In the genomic region with DNA sequence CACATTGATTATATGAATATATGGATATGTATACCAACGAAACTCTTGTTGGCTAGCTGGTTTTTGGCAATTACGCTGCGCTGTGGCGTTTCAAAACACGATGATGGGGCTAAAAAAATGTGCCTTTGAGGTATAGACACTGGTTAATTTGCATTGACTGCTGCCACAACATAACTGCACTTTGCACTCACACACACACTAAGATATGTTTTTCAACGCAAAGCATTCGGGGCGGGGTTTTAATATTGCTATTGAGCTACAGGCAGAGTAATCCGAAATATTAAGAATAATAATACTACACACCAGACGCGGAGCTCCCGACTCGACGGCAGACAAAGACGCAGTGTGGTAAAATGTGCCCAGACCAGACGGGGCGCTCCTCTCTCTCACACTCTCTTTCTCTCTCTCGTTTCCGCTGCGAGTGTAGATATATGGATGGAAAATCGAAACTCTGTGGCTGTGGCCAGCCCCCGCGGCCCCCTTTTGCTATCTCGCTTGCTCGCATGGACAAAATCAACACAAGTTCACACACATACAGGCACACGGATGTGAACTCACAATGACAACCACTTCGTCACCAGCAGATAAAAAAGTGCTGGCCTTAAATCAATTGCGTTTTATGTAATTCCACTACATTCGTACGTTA, we compare ENCODE assay signal across 7 fruit fly cellular contexts.
TF ChIP-seq lines count a peak whose summit lies in the region.

No protein-coding gene starts in this region.

- TF ChIP-seq CTCF in whole organism, embryonic (GFP tag; optimal IDR thresholded peaks at IDR 0.05; lab: Kevin White, UChicago), result peak; percentile 13

TF ChIP-seq in Kc167, 6 proteins besides CTCF, POLR2A, EP300 and RAD21:
- TF ChIP-seq psq (optimal IDR thresholded peaks at IDR 0.05; lab: Kevin White, UChicago) (no peak), ttk (optimal IDR thresholded peaks at IDR 0.05; lab: Kevin White, UChicago) (no peak), insv (optimal IDR thresholded peaks at IDR 0.05; lab: Kevin White, UChicago) (peak; percentile 82), h (optimal IDR thresholded peaks at IDR 0.05; lab: Kevin White, UChicago) (no peak)
TF ChIP-seq in Kc167: peak in this region for 1.

TF ChIP-seq in whole organism, 6 proteins besides CTCF, POLR2A, EP300 and RAD21:
- no peak for TF ChIP-seq CG8478 (optimal IDR thresholded peaks at IDR 0.05; lab: Kevin White, UChicago)
- peak; percentile 93 for TF ChIP-seq Dll (optimal IDR thresholded peaks at IDR 0.05; lab: Kevin White, UChicago)

TF ChIP-seq in whole organism, adult, 20 proteins besides CTCF, POLR2A, EP300 and RAD21 (continues in another document):
- TF ChIP-seq CG14711 (tag; optimal IDR thresholded peaks at IDR 0.05; lab: Kevin White, UChicago), result peak; percentile 52
- TF ChIP-seq bab1 (GFP tag; optimal IDR thresholded peaks at IDR 0.05; lab: Kevin White, UChicago), result peak; percentile 20
- peak; percentile 63 for TF ChIP-seq CG7101 (tag; optimal IDR thresholded peaks at IDR 0.05; lab: Kevin White, UChicago)
- peak; percentile 47 for TF ChIP-seq ovo (GFP tag; optimal IDR thresholded peaks at IDR 0.05; lab: Kevin White, UChicago)
- peak; percentile 57 for TF ChIP-seq CG11617 (GFP tag; optimal IDR thresholded peaks at IDR 0.05; lab: Kevin White, UChicago)
- TF ChIP-seq tj (GFP tag; optimal IDR thresholded peaks at IDR 0.05; lab: Kevin White, UChicago), result peak; percentile 78
- TF ChIP-seq CG7045 (GFP tag; optimal IDR thresholded peaks at IDR 0.05; lab: Kevin White, UChicago), result peak; percentile 51
- peak; percentile 6 for TF ChIP-seq CG1620 (GFP tag; optimal IDR thresholded peaks at IDR 0.05; lab: Kevin White, UChicago)
- TF ChIP-seq Crg-1 (GFP tag; optimal IDR thresholded peaks at IDR 0.05; lab: Kevin White, UChicago), result peak; percentile 68
- peak; percentile 23 for TF ChIP-seq Clk (GFP tag; optimal IDR thresholded peaks at IDR 0.05; lab: Kevin White, UChicago)
- TF ChIP-seq cic (GFP tag; optimal IDR thresholded peaks at IDR 0.05; lab: Kevin White, UChicago), result peak; percentile 89
- peak in 1 of 2 experiments; percentile 80 for TF ChIP-seq cnc (optimal IDR thresholded peaks at IDR 0.05; lab: Kevin White, UChicago)
- peak; percentile 83 for TF ChIP-seq CG12768 (GFP tag; optimal IDR thresholded peaks at IDR 0.05; lab: Kevin White, UChicago)
- peak; percentile 43 for TF ChIP-seq CG33017 (tag; optimal IDR thresholded peaks at IDR 0.05; lab: Kevin White, UChicago)
- peak; percentile 56 for TF ChIP-seq pad (GFP tag; optimal IDR thresholded peaks at IDR 0.05; lab: Kevin White, UChicago)

TF ChIP-seq in whole organism, embryonic, 481 proteins besides CTCF, POLR2A, EP300 and RAD21 (continues in another document):
- TF ChIP-seq sob (GFP tag; IDR thresholded peaks at IDR 0.05; lab: Robert Waterston, UW), result no peak
- no peak for TF ChIP-seq stwl (tag; optimal IDR thresholded peaks at IDR 0.05; lab: Kevin White, UChicago)
- TF ChIP-seq lmd (GFP tag; IDR thresholded peaks at IDR 0.05; lab: Robert Waterston, UW), result no peak
- TF ChIP-seq shn (GFP tag; optimal IDR thresholded peaks at IDR 0.05; lab: Kevin White, UChicago), result peak; percentile 37
- TF ChIP-seq amos (GFP tag; IDR thresholded peaks at IDR 0.05; lab: Robert Waterston, UW; ENCODE audit: partially characterized antibody), result no peak
- TF ChIP-seq CG31365 (tag; optimal IDR thresholded peaks at IDR 0.05; lab: Kevin White, UChicago), result peak; percentile 63
- TF ChIP-seq Dfd (GFP tag; optimal IDR thresholded peaks at IDR 0.05; lab: Kevin White, UChicago), result no peak
- TF ChIP-seq CG11723 (GFP tag; optimal IDR thresholded peaks at IDR 0.05; lab: Kevin White, UChicago), result peak; percentile 32
- peak; percentile 95 for TF ChIP-seq HLHmδ (GFP tag; optimal IDR thresholded peaks at IDR 0.05; lab: Kevin White, UChicago)
- TF ChIP-seq maf-S (GFP tag; optimal IDR thresholded peaks at IDR 0.05; lab: Kevin White, UChicago), result peak; percentile 37
- TF ChIP-seq CG4282 (GFP tag; optimal IDR thresholded peaks at IDR 0.05; lab: Kevin White, UChicago), result peak; percentile 18
- TF ChIP-seq Aef1 (GFP tag; IDR thresholded peaks at IDR 0.05; lab: Robert Waterston, UW), result no peak
- TF ChIP-seq ERR (GFP tag; optimal IDR thresholded peaks at IDR 0.05; lab: Kevin White, UChicago), result peak; percentile 69
- no peak for TF ChIP-seq Elba2 (GFP tag; optimal IDR thresholded peaks at IDR 0.05; lab: Kevin White, UChicago)
- TF ChIP-seq Fer1 (GFP tag; optimal IDR thresholded peaks at IDR 0.05; lab: Kevin White, UChicago), result peak; percentile 82
- no peak for TF ChIP-seq CG14014 (GFP tag; IDR thresholded peaks at IDR 0.05; lab: Robert Waterston, UW)

TF ChIP-seq in whole organism, prepupa, 60 proteins besides CTCF, POLR2A, EP300 and RAD21 (continues in another document):
- peak; percentile 88 for TF ChIP-seq CG6854 (GFP tag; optimal IDR thresholded peaks at IDR 0.05; lab: Kevin White, UChicago)
- TF ChIP-seq CG11294 (GFP tag; IDR thresholded peaks at IDR 0.05; lab: Robert Waterston, UW), result no peak
- no peak for TF ChIP-seq Eip93F (GFP tag; optimal IDR thresholded peaks at IDR 0.05; lab: Kevin White, UChicago)
- peak; percentile 70 for TF ChIP-seq CG9139 (GFP tag; optimal IDR thresholded peaks at IDR 0.05; lab: Kevin White, UChicago)
- peak; percentile 45 for TF ChIP-seq Sox102F (GFP tag; optimal IDR thresholded peaks at IDR 0.05; lab: Kevin White, UChicago)
- TF ChIP-seq CG1621 (tag; optimal IDR thresholded peaks at IDR 0.05; lab: Kevin White, UChicago), result peak; percentile 63
- TF ChIP-seq CG6792 (GFP tag; optimal IDR thresholded peaks at IDR 0.05; lab: Kevin White, UChicago), result peak; percentile 6
- peak; percentile 36 for TF ChIP-seq Met (GFP tag; optimal IDR thresholded peaks at IDR 0.05; lab: Kevin White, UChicago)
- no peak for TF ChIP-seq Lpt (GFP tag; optimal IDR thresholded peaks at IDR 0.05; lab: Kevin White, UChicago)
- TF ChIP-seq CG8119 (GFP tag; IDR thresholded peaks at IDR 0.05; lab: Robert Waterston, UW), result no peak
- peak; percentile 18 for TF ChIP-seq acj6 (GFP tag; optimal IDR thresholded peaks at IDR 0.05; lab: Kevin White, UChicago)
- TF ChIP-seq vri (GFP tag; optimal IDR thresholded peaks at IDR 0.05; lab: Kevin White, UChicago), result peak; percentile 87
- no peak for TF ChIP-seq eg (GFP tag; IDR thresholded peaks at IDR 0.05; lab: Robert Waterston, UW)
- TF ChIP-seq Eip75B (GFP tag; optimal IDR thresholded peaks at IDR 0.05; lab: Kevin White, UChicago), result peak; percentile 34
- TF ChIP-seq Ets96B (tag; optimal IDR thresholded peaks at IDR 0.05; lab: Kevin White, UChicago), result no peak
- TF ChIP-seq CG7368 (GFP tag; optimal IDR thresholded peaks at IDR 0.05; lab: Kevin White, UChicago), result peak; percentile 64
- peak; percentile 17 for TF ChIP-seq CG34406 (GFP tag; optimal IDR thresholded peaks at IDR 0.05; lab: Kevin White, UChicago)

TF ChIP-seq in whole organism, pupa, 21 proteins besides CTCF, POLR2A, EP300 and RAD21 (continues in another document):
- no peak for TF ChIP-seq CG9948 (tag; optimal IDR thresholded peaks at IDR 0.05; lab: Kevin White, UChicago)
- TF ChIP-seq Pif1A (GFP tag; optimal IDR thresholded peaks at IDR 0.05; lab: Kevin White, UChicago), result no peak
- no peak for TF ChIP-seq D1 (tag; optimal IDR thresholded peaks at IDR 0.05; lab: Kevin White, UChicago)
- no peak for TF ChIP-seq CG10348 (GFP tag; IDR thresholded peaks at IDR 0.05; lab: Robert Waterston, UW)
- no peak for TF ChIP-seq CG4496 (GFP tag; IDR thresholded peaks at IDR 0.05; lab: Robert Waterston, UW)
- TF ChIP-seq CG15710 (tag; optimal IDR thresholded peaks at IDR 0.05; lab: Kevin White, UChicago), result no peak
- no peak for TF ChIP-seq rn (GFP tag; IDR thresholded peaks at IDR 0.05; lab: Robert Waterston, UW)
- TF ChIP-seq CG34367 (tag; optimal IDR thresholded peaks at IDR 0.05; lab: Kevin White, UChicago), result no peak
- no peak for TF ChIP-seq Ets98B (GFP tag; IDR thresholded peaks at IDR 0.05; lab: Robert Waterston, UW)
- peak; percentile 97 for TF ChIP-seq EcR (GFP tag; optimal IDR thresholded peaks at IDR 0.05; lab: Kevin White, UChicago)
- peak; percentile 1 for TF ChIP-seq CG8301 (tag; optimal IDR thresholded peaks at IDR 0.05; lab: Kevin White, UChicago)
- TF ChIP-seq CG14655 (GFP tag; optimal IDR thresholded peaks at IDR 0.05; lab: Kevin White, UChicago), result no peak
- TF ChIP-seq fd96Ca (GFP tag; IDR thresholded peaks at IDR 0.05; lab: Robert Waterston, UW), result no peak
- TF ChIP-seq Snoo (tag; optimal IDR thresholded peaks at IDR 0.05; lab: Kevin White, UChicago), result peak; percentile 57
- TF ChIP-seq CG32121 (GFP tag; IDR thresholded peaks at IDR 0.05; lab: Robert Waterston, UW), result no peak
- peak; percentile 18 for TF ChIP-seq Pif1B (GFP tag; optimal IDR thresholded peaks at IDR 0.05; lab: Kevin White, UChicago)
- peak; percentile 22 for TF ChIP-seq CG17806 (tag; optimal IDR thresholded peaks at IDR 0.05; lab: Kevin White, UChicago)
- TF ChIP-seq CG8159 (tag; optimal IDR thresholded peaks at IDR 0.05; lab: Kevin White, UChicago), result no peak
- no peak for TF ChIP-seq CG12605 (GFP tag; IDR thresholded peaks at IDR 0.05; lab: Robert Waterston, UW)

TF ChIP-seq in whole organism, wandering third instar larva, 38 proteins besides CTCF, POLR2A, EP300 and RAD21 (continues in another document):
- no peak for TF ChIP-seq Dfd (GFP tag; optimal IDR thresholded peaks at IDR 0.05; lab: Kevin White, UChicago)
- TF ChIP-seq Dif (GFP tag; optimal IDR thresholded peaks at IDR 0.05; lab: Kevin White, UChicago; ENCODE audit: partially characterized antibody), result peak; percentile 96
- peak; percentile 36 for TF ChIP-seq Hnf4 (GFP tag; optimal IDR thresholded peaks at IDR 0.05; lab: Kevin White, UChicago)
- TF ChIP-seq woc (GFP tag; optimal IDR thresholded peaks at IDR 0.05; lab: Kevin White, UChicago), result peak; percentile 24
- TF ChIP-seq tai (GFP tag; optimal IDR thresholded peaks at IDR 0.05; lab: Kevin White, UChicago), result no peak
- peak; percentile 66 for TF ChIP-seq br (GFP tag; optimal IDR thresholded peaks at IDR 0.05; lab: Kevin White, UChicago)
- TF ChIP-seq rgr (GFP tag; optimal IDR thresholded peaks at IDR 0.05; lab: Kevin White, UChicago), result peak; percentile 68
- no peak for TF ChIP-seq GATAd (GFP tag; optimal IDR thresholded peaks at IDR 0.05; lab: Kevin White, UChicago)
- TF ChIP-seq jim (GFP tag; optimal IDR thresholded peaks at IDR 0.05; lab: Kevin White, UChicago), result peak; percentile 20
- TF ChIP-seq CG9705 (GFP tag; optimal IDR thresholded peaks at IDR 0.05; lab: Kevin White, UChicago), result no peak
- no peak for TF ChIP-seq Rel (GFP tag; optimal IDR thresholded peaks at IDR 0.05; lab: Kevin White, UChicago)
- TF ChIP-seq Rel (tag; optimal IDR thresholded peaks at IDR 0.05; lab: Kevin White, UChicago), result peak; percentile 73
- peak; percentile 96 for TF ChIP-seq dl (GFP tag; optimal IDR thresholded peaks at IDR 0.05; lab: Kevin White, UChicago; ENCODE audit: insufficient read depth in 1 of 2, partially characterized antibody in 2 of 2)
- peak; percentile 5 for TF ChIP-seq ey (GFP tag; optimal IDR thresholded peaks at IDR 0.05; lab: Kevin White, UChicago)
- TF ChIP-seq lola (GFP tag; optimal IDR thresholded peaks at IDR 0.05; lab: Kevin White, UChicago), result no peak
- TF ChIP-seq fru (GFP tag; optimal IDR thresholded peaks at IDR 0.05; lab: Kevin White, UChicago), result peak; percentile 57
- TF ChIP-seq N (GFP tag; optimal IDR thresholded peaks at IDR 0.05; lab: Kevin White, UChicago), result peak; percentile 49
- peak; percentile 56 for TF ChIP-seq Sp1 (GFP tag; optimal IDR thresholded peaks at IDR 0.05; lab: Kevin White, UChicago)
- TF ChIP-seq Hr83 (GFP tag; optimal IDR thresholded peaks at IDR 0.05; lab: Kevin White, UChicago; ENCODE audit: poor library complexity, severe bottlenecking), result peak; percentile 94
